Fruit fly (Drosophila melanogaster) whole organism, adult: Measurements from ENCODE around the gene Rrp1.

Experiments used
- CG11617 ChIP-seq: fragments of 200-800 bp; sonication (Bioruptor generic); optimal IDR thresholded peaks from 2 replicates; lab custom pipeline; 2017; ENCODE audit warnings: mild to moderate bottlenecking, missing biosample characterization, missing genetic modification reagents, missing genetic modification characterization
- CG12768 ChIP-seq: fragments of 200-800 bp; sonication (Bioruptor generic); optimal IDR thresholded peaks from 2 replicates; lab custom pipeline; 2017; ENCODE audit warnings: missing biosample characterization, missing genetic modification characterization, mild to moderate bottlenecking, moderate library complexity, missing genetic modification reagents
- CG14711 ChIP-seq: fragments of 200-800 bp; sonication (Bioruptor generic); optimal IDR thresholded peaks from 2 replicates; lab custom pipeline; 2018; ENCODE audit warnings: missing biosample characterization, mild to moderate bottlenecking, missing genetic modification characterization, moderate library complexity
- CG7045 ChIP-seq: fragments of 200-800 bp; sonication (Bioruptor generic); optimal IDR thresholded peaks from 2 replicates; lab custom pipeline; 2017; ENCODE audit warnings: missing biosample characterization, mild to moderate bottlenecking, missing genetic modification characterization
- cic ChIP-seq: fragments of 200-800 bp; sonication (Bioruptor generic); optimal IDR thresholded peaks from 2 replicates; lab custom pipeline; 2017; ENCODE audit warnings: missing biosample characterization, mild to moderate bottlenecking, missing genetic modification characterization, moderate library complexity
- ovo ChIP-seq: fragments of 200-800 bp; sonication (Bioruptor generic); optimal IDR thresholded peaks from 2 replicates; lab custom pipeline; 2016; ENCODE audit warnings: missing biosample characterization, missing genetic modification characterization
- tj ChIP-seq: fragments of 200-800 bp; sonication (Bioruptor generic); optimal IDR thresholded peaks from 3 replicates; lab custom pipeline; 2017; ENCODE audit warnings: missing biosample characterization, mild to moderate bottlenecking, missing genetic modification characterization, moderate library complexity
- toe ChIP-seq: fragments of 200-800 bp; sonication (Bioruptor generic); optimal IDR thresholded peaks from 2 replicates; lab custom pipeline; 2016; ENCODE audit warnings: missing biosample characterization, missing genetic modification characterization

dm6 chr2L:2957547-2958174 lies 14.6 kb downstream of the Rrp1 start:
- TF ChIP-seq cic (GFP tag; lab: Kevin White, UChicago) (peak; percentile 44), CG11617 (GFP tag; lab: Kevin White, UChicago) (peak; percentile 82), CG7045 (GFP tag; lab: Kevin White, UChicago) (peak; percentile 89), ovo (peak; percentile 42), tj (GFP tag; lab: Kevin White, UChicago) (peak; percentile 33), CG12768 (GFP tag; lab: Kevin White, UChicago) (peak; percentile 92), CG14711 (tag; lab: Kevin White, UChicago) (peak; percentile 54), toe (peak; percentile 87)
